Worm (Caenorhabditis elegans) whole organism, L4 larva: Measurements from ENCODE around the gene srsx-35.
"Not testable (repeated sequence)": the region's sequence is repeated elsewhere in the genome, so short reads cannot be mapped to it uniquely, and the experiment has no call there.

Source experiments
- daf-8 ChIP-seq: fragments of 200-800 bp; sonication (Bioruptor generic); IDR thresholded peaks from 2 replicates; pipeline ENCODE4 v1.3.6; 2022; ENCODE audit warnings: missing genetic modification characterization, missing compliant biosample characterization
- dve-1 ChIP-seq: sonication (generic microtip); optimal IDR thresholded peaks from 2 replicates; lab custom pipeline; 2017; ENCODE audit warnings: antibody characterized with exemption, mild to moderate bottlenecking, missing genetic modification characterization, missing compliant biosample characterization; ENCODE audit not compliant: insufficient read depth
- egl-43 ChIP-seq: fragments of 200-800 bp; sonication (Bioruptor generic); IDR thresholded peaks from 2 replicates; pipeline ENCODE4 v1.3.6; 2022; ENCODE audit warnings: missing genetic modification reagents, missing genetic modification characterization, missing compliant biosample characterization
- hmg-1.1 ChIP-seq: fragments of 200-800 bp; sonication (Bioruptor generic); IDR thresholded peaks from 2 replicates; pipeline ENCODE4 v1.3.6; 2022; ENCODE audit warnings: missing genetic modification reagents, missing genetic modification characterization, missing compliant biosample characterization
- lin-1 ChIP-seq: fragments of 200-800 bp; sonication (Bioruptor generic); IDR thresholded peaks from 2 replicates; pipeline ENCODE4 v1.3.6; 2022; ENCODE audit warnings: missing genetic modification reagents, missing genetic modification characterization, missing compliant biosample characterization
- lsy-2 ChIP-seq, 2 experiments: fragments of 150-350 bp in 1 of 2; sonication (generic microtip) in 1 of 2; optimal IDR thresholded peaks; 2 replicates each; lab custom pipeline; 2014 to 2017; ENCODE audit warnings: missing biosample characterization in 2 of 2, missing genetic modification characterization in 2 of 2
- nhr-11 ChIP-seq: fragments of 150-350 bp; optimal IDR thresholded peaks from 2 replicates; lab custom pipeline; 2014; ENCODE audit warnings: missing biosample characterization, missing genetic modification characterization
- nhr-6 ChIP-seq: fragments of 150-350 bp; optimal IDR thresholded peaks from 2 replicates; lab custom pipeline; 2014; ENCODE audit warnings: missing biosample characterization, missing genetic modification characterization
- pha-4 ChIP-seq, 2 experiments: fragments of 150-350 bp in 1 of 2; fragments of 200-800 bp in 1 of 2; sonication (Bioruptor generic) in 1 of 2; IDR thresholded peaks in 1 of 2; optimal IDR thresholded peaks in 1 of 2; 2 replicates each; pipeline versions ENCODE4 v1.3.6 to Lab custom; 2014 to 2022; ENCODE audit warnings: missing genetic modification characterization in 2 of 2, missing genetic modification reagents in 2 of 2, missing biosample characterization in 1 of 2, missing compliant biosample characterization in 1 of 2
- php-3 ChIP-seq: fragments of 200-800 bp; sonication (Bioruptor generic); IDR thresholded peaks from 2 replicates; pipeline ENCODE4 v1.3.6; 2022; ENCODE audit warnings: missing genetic modification reagents, missing genetic modification characterization, missing compliant biosample characterization
- unc-130 ChIP-seq: sonication (generic microtip); optimal IDR thresholded peaks from 2 replicates; lab custom pipeline; 2016; ENCODE audit warnings: missing genetic modification reagents, missing genetic modification characterization, missing compliant biosample characterization
- unc-39 ChIP-seq: sonication (generic microtip); optimal IDR thresholded peaks from 2 replicates; lab custom pipeline; 2017; ENCODE audit warnings: missing biosample characterization, missing genetic modification characterization
- unc-62 ChIP-seq, 3 experiments: fragments of 150-350 bp in 1 of 3; sonication (generic microtip); optimal IDR thresholded peaks in 2 of 3; peaks in 1 of 3; 1 replicate in 1 of 3; 2 replicates in 2 of 3; lab custom pipeline; 2014 to 2017; ENCODE audit warnings: missing biosample characterization in 3 of 3, missing genetic modification characterization in 3 of 3, missing genetic modification reagents in 3 of 3, missing genotype in 1 of 3
- zip-2 ChIP-seq: fragments of 150-350 bp; optimal IDR thresholded peaks from 2 replicates; lab custom pipeline; 2014; ENCODE audit warnings: missing biosample characterization, missing genetic modification characterization

ce11 chrV:20698837-20699236, 17.6 kb downstream of the srsx-35 start:
- TF ChIP-seq egl-43 (GFP tag; lab: Robert Waterston, UW); pha-4 (GFP tag; IDR thresholded peaks at IDR 0.05; lab: Robert Waterston, UW); pha-4 (tag; optimal IDR thresholded peaks at IDR 0.05; lab: Kevin White, UChicago); unc-62 (GFP tag; optimal IDR thresholded peaks at IDR 0.05 in 1 of 2; lab: Kevin White, UChicago); unc-62 (tag; optimal IDR thresholded peaks at IDR 0.05; lab: Kevin White, UChicago); nhr-6 (tag; lab: Kevin White, UChicago); unc-130; php-3 (GFP tag; lab: Robert Waterston, UW); dve-1 (tag; lab: Kevin White, UChicago); unc-39 (tag; lab: Kevin White, UChicago); lsy-2 (tag; optimal IDR thresholded peaks at IDR 0.05; lab: Kevin White, UChicago); nhr-11 (tag; lab: Kevin White, UChicago); lin-1; daf-8 (GFP tag; lab: Robert Waterston, UW); zip-2 (tag; lab: Kevin White, UChicago); hmg-1.1 (GFP tag; lab: Robert Waterston, UW): not testable (repeated sequence)
